Fruit fly (Drosophila melanogaster) whole organism, embryonic: Measurements from ENCODE around the gene scramb1.

ENCODE experiments used
- Atf6 ChIP-seq: fragments of 200-800 bp; sonication (Bioruptor generic); IDR thresholded peaks from 2 replicates; pipeline ENCODE4 v1.3.6; 2022; ENCODE audit warnings: missing biosample characterization, missing genetic modification characterization
- CG10267 ChIP-seq: fragments of 200-800 bp; sonication (Bioruptor generic); optimal IDR thresholded peaks from 2 replicates; lab custom pipeline; 2018; ENCODE audit warnings: missing biosample characterization, mild to moderate bottlenecking, missing genetic modification characterization, moderate library complexity
- CG10274 ChIP-seq: fragments of 200-800 bp; sonication (Bioruptor generic); optimal IDR thresholded peaks from 3 replicates; lab custom pipeline; 2017; ENCODE audit warnings: missing biosample characterization, mild to moderate bottlenecking, missing genetic modification characterization
- CG10321 ChIP-seq: fragments of 200-800 bp; sonication (Bioruptor generic); IDR thresholded peaks from 2 replicates; pipeline ENCODE4 v1.3.6; 2022; ENCODE audit warnings: missing biosample characterization, missing genetic modification characterization
- CG11504 ChIP-seq: fragments of 200-800 bp; sonication (Bioruptor generic); optimal IDR thresholded peaks from 3 replicates; lab custom pipeline; 2019; ENCODE audit warnings: missing biosample characterization, mild to moderate bottlenecking, missing genetic modification characterization, moderate library complexity
- CG14014 ChIP-seq: fragments of 200-800 bp; sonication (Bioruptor generic); IDR thresholded peaks from 2 replicates; pipeline ENCODE4 v1.3.6; 2022; ENCODE audit warnings: missing biosample characterization, missing genetic modification characterization
- CG18262 ChIP-seq: fragments of 200-800 bp; optimal IDR thresholded peaks from 3 replicates; lab custom pipeline; 2019; ENCODE audit warnings: missing biosample characterization, mild to moderate bottlenecking, missing genetic modification characterization, moderate library complexity
- CG2202 ChIP-seq: fragments of 200-800 bp; sonication (Bioruptor generic); optimal IDR thresholded peaks from 2 replicates; lab custom pipeline; 2018; ENCODE audit warnings: missing biosample characterization, mild to moderate bottlenecking, missing genetic modification characterization
- CG2678 ChIP-seq: fragments of 200-800 bp; sonication (Bioruptor generic); optimal IDR thresholded peaks from 3 replicates; lab custom pipeline; 2019; ENCODE audit warnings: missing biosample characterization, mild to moderate bottlenecking, missing genetic modification characterization, moderate library complexity
- CG31441 ChIP-seq: fragments of 200-800 bp; sonication (Bioruptor generic); IDR thresholded peaks from 2 replicates; pipeline ENCODE4 v1.3.6; 2022; ENCODE audit warnings: missing biosample characterization, missing genetic modification characterization
- CG34376 ChIP-seq: fragments of 200-800 bp; sonication (Bioruptor generic); optimal IDR thresholded peaks from 2 replicates; lab custom pipeline; 2018; ENCODE audit warnings: missing biosample characterization, mild to moderate bottlenecking, missing genetic modification characterization
- CG4282 ChIP-seq: fragments of 200-800 bp; sonication (Bioruptor generic); optimal IDR thresholded peaks from 2 replicates; lab custom pipeline; 2016; ENCODE audit warnings: missing biosample characterization, missing genetic modification characterization
- CG7271 ChIP-seq: fragments of 200-800 bp; sonication (Bioruptor generic); optimal IDR thresholded peaks from 2 replicates; lab custom pipeline; 2018; ENCODE audit warnings: missing biosample characterization, mild to moderate bottlenecking, missing genetic modification characterization, moderate library complexity
- CG7839 ChIP-seq: fragments of 200-800 bp; sonication (Bioruptor generic); optimal IDR thresholded peaks from 3 replicates; lab custom pipeline; 2018; ENCODE audit warnings: missing biosample characterization, mild to moderate bottlenecking, missing genetic modification characterization, moderate library complexity
- CG8924 ChIP-seq: fragments of 200-800 bp; optimal IDR thresholded peaks from 3 replicates; lab custom pipeline; 2019; ENCODE audit warnings: missing biosample characterization, mild to moderate bottlenecking, missing genetic modification characterization, moderate library complexity
- CG9932 ChIP-seq: fragments of 200-800 bp; sonication (Bioruptor generic); IDR thresholded peaks from 2 replicates; pipeline ENCODE4 v1.3.6; 2022; ENCODE audit warnings: missing biosample characterization, missing genetic modification characterization
- CrebB ChIP-seq: fragments of 200-800 bp; sonication (Bioruptor generic); optimal IDR thresholded peaks from 3 replicates; lab custom pipeline; 2018; ENCODE audit warnings: missing biosample characterization, mild to moderate bottlenecking, missing genetic modification characterization
- D19A ChIP-seq: fragments of 200-800 bp; optimal IDR thresholded peaks from 3 replicates; lab custom pipeline; 2019; ENCODE audit warnings: missing biosample characterization, mild to moderate bottlenecking, missing genetic modification characterization, moderate library complexity
- Dad ChIP-seq: fragments of 200-800 bp; sonication (Bioruptor generic); optimal IDR thresholded peaks from 3 replicates; lab custom pipeline; 2016; ENCODE audit warnings: missing biosample characterization, missing genetic modification characterization
- Deaf1 ChIP-seq: fragments of 200-800 bp; optimal IDR thresholded peaks from 3 replicates; lab custom pipeline; 2019; ENCODE audit warnings: missing biosample characterization, mild to moderate bottlenecking, missing genetic modification characterization, moderate library complexity
- Ets97D ChIP-seq: fragments of 200-800 bp; sonication (Bioruptor generic); optimal IDR thresholded peaks from 3 replicates; lab custom pipeline; 2016; ENCODE audit warnings: missing biosample characterization, missing genetic modification characterization
- HmgZ ChIP-seq: fragments of 200-800 bp; sonication (Bioruptor generic); optimal IDR thresholded peaks from 2 replicates; lab custom pipeline; 2018; ENCODE audit warnings: missing biosample characterization, mild to moderate bottlenecking, missing genetic modification characterization
- MTF-1 ChIP-seq: fragments of 200-800 bp; sonication (Bioruptor generic); optimal IDR thresholded peaks from 2 replicates; lab custom pipeline; 2018; ENCODE audit warnings: missing biosample characterization, mild to moderate bottlenecking, missing genetic modification characterization, borderline replicate concordance
- Meics ChIP-seq: fragments of 200-800 bp; sonication (Bioruptor generic); optimal IDR thresholded peaks from 2 replicates; lab custom pipeline; 2017; ENCODE audit warnings: missing biosample characterization, mild to moderate bottlenecking, missing genetic modification characterization
- Mrtf ChIP-seq: fragments of 200-800 bp; sonication (Bioruptor generic); IDR thresholded peaks from 3 replicates; pipeline ENCODE4 v1.3.6; 2022; ENCODE audit warnings: missing biosample characterization, missing genetic modification characterization
- Oaz ChIP-seq: fragments of 200-800 bp; sonication (Bioruptor generic); IDR thresholded peaks from 2 replicates; pipeline ENCODE4 v1.3.6; 2022; ENCODE audit warnings: missing biosample characterization, missing genetic modification characterization
- Side ChIP-seq: fragments of 200-800 bp; sonication (Bioruptor generic); optimal IDR thresholded peaks from 2 replicates; lab custom pipeline; 2016; ENCODE audit warnings: missing biosample characterization, missing genetic modification characterization
- Sox102F ChIP-seq: fragments of 200-800 bp; sonication (Bioruptor generic); optimal IDR thresholded peaks from 2 replicates; lab custom pipeline; 2018; ENCODE audit warnings: missing biosample characterization, mild to moderate bottlenecking, missing genetic modification characterization, moderate library complexity
- Sry-β ChIP-seq: fragments of 200-800 bp; sonication (Bioruptor generic); optimal IDR thresholded peaks from 2 replicates; lab custom pipeline; 2018; ENCODE audit warnings: missing biosample characterization, mild to moderate bottlenecking, missing genetic modification characterization, moderate library complexity
- Trl ChIP-seq, 3 experiments: fragments of >200 bp in 2 of 3; fragments of 200-800 bp in 1 of 3; sonication (Bioruptor generic) in 1 of 3; optimal IDR thresholded peaks; 2 replicates in 1 of 3; 3 replicates in 2 of 3; lab custom pipeline; 2016 to 2017; ENCODE audit warnings: missing biosample characterization in 1 of 3, missing genetic modification characterization in 1 of 3
- Xrp1 ChIP-seq: fragments of 200-800 bp; sonication (Bioruptor generic); IDR thresholded peaks from 2 replicates; pipeline ENCODE4 v1.3.6; 2022; ENCODE audit warnings: missing biosample characterization, missing genetic modification characterization
- caup ChIP-seq: fragments of 200-800 bp; sonication (Bioruptor generic); optimal IDR thresholded peaks from 3 replicates; lab custom pipeline; 2017; ENCODE audit warnings: missing biosample characterization, mild to moderate bottlenecking, missing genetic modification characterization, moderate library complexity; ENCODE audit not compliant: severe bottlenecking
- da ChIP-seq: fragments of 200-800 bp; sonication (Bioruptor generic); optimal IDR thresholded peaks from 2 replicates; lab custom pipeline; 2016; ENCODE audit warnings: missing biosample characterization, missing genetic modification characterization
- dmrt99B ChIP-seq: fragments of 200-800 bp; sonication (Bioruptor generic); optimal IDR thresholded peaks from 2 replicates; lab custom pipeline; 2018; ENCODE audit warnings: missing biosample characterization, mild to moderate bottlenecking, missing genetic modification characterization, moderate library complexity
- esg ChIP-seq: fragments of 200-800 bp; sonication (Bioruptor generic); conservative IDR thresholded peaks from 2 replicates; pipeline ENCODE4 v1.3.6; 2022; ENCODE audit warnings: missing biosample characterization, missing genetic modification characterization
- fd64A ChIP-seq: fragments of 200-800 bp; sonication (Bioruptor generic); optimal IDR thresholded peaks from 3 replicates; lab custom pipeline; 2018; ENCODE audit warnings: missing biosample characterization, mild to moderate bottlenecking, missing genetic modification characterization
- gem ChIP-seq: fragments of 200-800 bp; sonication (Bioruptor generic); optimal IDR thresholded peaks from 2 replicates; lab custom pipeline; 2019; ENCODE audit warnings: missing biosample characterization, mild to moderate bottlenecking, missing genetic modification characterization, moderate library complexity
- gro ChIP-seq: fragments of 200-800 bp; sonication (Bioruptor generic); optimal IDR thresholded peaks from 2 replicates; lab custom pipeline; 2016; ENCODE audit warnings: missing biosample characterization, missing genetic modification characterization
- gsb-n ChIP-seq: fragments of 200-800 bp; sonication (Bioruptor generic); optimal IDR thresholded peaks from 3 replicates; lab custom pipeline; 2018; ENCODE audit warnings: missing biosample characterization, mild to moderate bottlenecking, missing genetic modification characterization
- ind ChIP-seq: fragments of 200-800 bp; sonication (Bioruptor generic); optimal IDR thresholded peaks from 3 replicates; lab custom pipeline; 2016; ENCODE audit warnings: missing biosample characterization, missing genetic modification characterization
- kah ChIP-seq: fragments of 200-800 bp; sonication (Bioruptor generic); optimal IDR thresholded peaks from 2 replicates; lab custom pipeline; 2018; ENCODE audit warnings: missing biosample characterization, mild to moderate bottlenecking, missing genetic modification characterization
- ken ChIP-seq: fragments of 200-800 bp; sonication (Bioruptor generic); IDR thresholded peaks from 3 replicates; pipeline ENCODE4 v1.3.6; 2022; ENCODE audit warnings: missing biosample characterization, missing genetic modification characterization
- nerfin-2 ChIP-seq: fragments of 200-800 bp; sonication (Bioruptor generic); IDR thresholded peaks from 2 replicates; pipeline ENCODE4 v1.3.6; 2022; ENCODE audit warnings: missing biosample characterization, missing genetic modification characterization; ENCODE audit not compliant: partially characterized antibody
- nmo ChIP-seq: fragments of 200-800 bp; sonication (Bioruptor generic); optimal IDR thresholded peaks from 2 replicates; lab custom pipeline; 2018; ENCODE audit warnings: missing biosample characterization, mild to moderate bottlenecking, missing genetic modification characterization, moderate library complexity
- nom ChIP-seq: fragments of 200-800 bp; sonication (Bioruptor generic); optimal IDR thresholded peaks from 2 replicates; lab custom pipeline; 2017; ENCODE audit warnings: missing biosample characterization, missing genetic modification characterization, mild to moderate bottlenecking, moderate library complexity, missing genetic modification reagents
- pan ChIP-seq, 4 experiments: fragments of >200 bp in 3 of 4; fragments of 200-800 bp in 1 of 4; sonication (Bioruptor generic) in 1 of 4; optimal IDR thresholded peaks in 3 of 4; IDR thresholded peaks in 1 of 4; 2 replicates each; pipeline versions ENCODE4 v1.3.6 to Lab custom; 2017 to 2022; ENCODE audit warnings: missing biosample characterization in 2 of 4, missing genetic modification characterization in 2 of 4, mixed read lengths in 1 of 4
- psq ChIP-seq: fragments of 200-800 bp; sonication (Bioruptor generic); optimal IDR thresholded peaks from 2 replicates; lab custom pipeline; 2017; ENCODE audit warnings: missing biosample characterization, missing genetic modification characterization
- sr ChIP-seq: fragments of 200-800 bp; sonication (Bioruptor generic); IDR thresholded peaks from 3 replicates; pipeline ENCODE4 v1.3.6; 2022; ENCODE audit warnings: missing biosample characterization, missing genetic modification characterization
- tio ChIP-seq: fragments of 200-800 bp; sonication (Bioruptor generic); optimal IDR thresholded peaks from 2 replicates; lab custom pipeline; 2017; ENCODE audit warnings: missing biosample characterization, missing genetic modification characterization, inconsistent platforms
- unc-4 ChIP-seq: fragments of 200-800 bp; sonication (Bioruptor generic); IDR thresholded peaks from 2 replicates; pipeline ENCODE4 v1.3.6; 2022; ENCODE audit warnings: missing biosample characterization, missing genetic modification characterization; ENCODE audit not compliant: partially characterized antibody

Gene scramb1

dm6 chr3L:10262827-10263226, 37.8 kb upstream of the scramb1 start (continued):
- no peak for TF ChIP-seq HmgZ (tag; lab: Kevin White, UChicago)
- TF ChIP-seq Xrp1 (GFP tag; lab: Robert Waterston, UW), result peak; percentile 41; the same call in 1 of the 2 replicates
- no peak for TF ChIP-seq esg
- no peak for TF ChIP-seq Trl (optimal IDR thresholded peaks at IDR 0.05; lab: Kevin White, UChicago)
- no peak for TF ChIP-seq Trl (GFP tag; optimal IDR thresholded peaks at IDR 0.05; lab: Kevin White, UChicago)
- no peak for TF ChIP-seq Dad (GFP tag; lab: Kevin White, UChicago)
- TF ChIP-seq Meics (GFP tag; lab: Kevin White, UChicago), result peak; percentile 7
- TF ChIP-seq CG10321 (GFP tag; lab: Robert Waterston, UW), result no peak
- TF ChIP-seq sr (GFP tag; lab: Robert Waterston, UW), result no peak
- TF ChIP-seq CG9932 (GFP tag; lab: Robert Waterston, UW), result no peak
- no peak for TF ChIP-seq CG34376 (GFP tag; lab: Kevin White, UChicago)
- TF ChIP-seq CG11504 (tag; lab: Kevin White, UChicago), result peak; percentile 45
- TF ChIP-seq Atf6 (GFP tag; lab: Robert Waterston, UW), result no peak
- no peak for TF ChIP-seq ken
- TF ChIP-seq Mrtf (GFP tag; lab: Robert Waterston, UW), result no peak
- peak; percentile 24 for TF ChIP-seq Sox102F (GFP tag; lab: Kevin White, UChicago)
- no peak for TF ChIP-seq caup (GFP tag; lab: Kevin White, UChicago)
- no peak for TF ChIP-seq nom (GFP tag; lab: Kevin White, UChicago)
- TF ChIP-seq CG10267, result peak; percentile 13
- peak; percentile 12 for TF ChIP-seq nmo (GFP tag; lab: Kevin White, UChicago)
- peak; percentile 20 for TF ChIP-seq CG8924 (tag; lab: Kevin White, UChicago)
- no peak for TF ChIP-seq CG7271 (tag; lab: Kevin White, UChicago)
- no peak for TF ChIP-seq da (GFP tag; lab: Kevin White, UChicago)
- TF ChIP-seq CG14014 (GFP tag; lab: Robert Waterston, UW), result no peak
- TF ChIP-seq Ets97D, result no peak
- TF ChIP-seq Deaf1 (tag; lab: Kevin White, UChicago), result no peak
- TF ChIP-seq D19A (tag; lab: Kevin White, UChicago), result no peak
- no peak for TF ChIP-seq kah
- peak; percentile 60 for TF ChIP-seq gem (tag; lab: Kevin White, UChicago)
- TF ChIP-seq nerfin-2 (GFP tag; lab: Robert Waterston, UW), result no peak
- no peak for TF ChIP-seq CrebB (tag; lab: Kevin White, UChicago)
- peak; percentile 10 for TF ChIP-seq CG18262 (tag; lab: Kevin White, UChicago)
- TF ChIP-seq pan (optimal IDR thresholded peaks at IDR 0.05; lab: Kevin White, UChicago), result no peak
- TF ChIP-seq pan (GFP tag; optimal IDR thresholded peaks at IDR 0.05 in 1 of 2, IDR thresholded peaks at IDR 0.05 in 1 of 2), result no peak
- TF ChIP-seq fd64A (GFP tag; lab: Kevin White, UChicago), result no peak
- peak; percentile 36 for TF ChIP-seq dmrt99B (tag; lab: Kevin White, UChicago)
- peak; percentile 46 for TF ChIP-seq CG2678 (tag; lab: Kevin White, UChicago)
- peak; percentile 58 for TF ChIP-seq CG31441 (GFP tag; lab: Robert Waterston, UW)
- TF ChIP-seq CG10274, result no peak
- TF ChIP-seq gro (GFP tag; lab: Kevin White, UChicago), result no peak
- TF ChIP-seq ind (GFP tag; lab: Kevin White, UChicago), result no peak
- no peak for TF ChIP-seq Side (GFP tag; lab: Kevin White, UChicago)
- TF ChIP-seq tio (GFP tag; lab: Kevin White, UChicago), result no peak
- no peak for TF ChIP-seq Oaz
- TF ChIP-seq CG7839 (tag; lab: Kevin White, UChicago), result peak; percentile 34
- TF ChIP-seq CG4282, result no peak
- no peak for TF ChIP-seq psq
- no peak for TF ChIP-seq MTF-1 (GFP tag; lab: Kevin White, UChicago)
- no peak for TF ChIP-seq CG2202 (tag; lab: Kevin White, UChicago)
- no peak for TF ChIP-seq gsb-n
- no peak for TF ChIP-seq Sry-β (GFP tag; lab: Kevin White, UChicago)
- no peak for TF ChIP-seq unc-4 (GFP tag; lab: Robert Waterston, UW)
